Worm (Caenorhabditis elegans) whole organism, L1 larva: ENCODE measurements around the gene acr-18.
A peak's percentile ranks its signal among the peaks of the same experiment; 100 is the strongest.

ENCODE experiments used
- C04F5.9 ChIP-seq: sonication (generic microtip); optimal IDR thresholded peaks from 2 replicates; lab custom pipeline; 2016; ENCODE audit warnings: missing genetic modification characterization, missing compliant biosample characterization
- C34B4.2 ChIP-seq: sonication (generic microtip); optimal IDR thresholded peaks from 2 replicates; lab custom pipeline; 2017; ENCODE audit warnings: mild to moderate bottlenecking, missing genetic modification characterization, missing compliant biosample characterization
- F16B12.6 ChIP-seq: fragments of 150-350 bp; optimal IDR thresholded peaks from 2 replicates; lab custom pipeline; 2014; ENCODE audit warnings: missing biosample characterization, missing genetic modification characterization
- Y116A8C.19 ChIP-seq: sonication (generic microtip); optimal IDR thresholded peaks from 2 replicates; lab custom pipeline; 2016; ENCODE audit warnings: missing compliant biosample characterization, missing genetic modification characterization, borderline replicate concordance
- aha-1 ChIP-seq: fragments of 150-350 bp; optimal IDR thresholded peaks from 2 replicates; lab custom pipeline; 2014; ENCODE audit warnings: missing biosample characterization, missing genetic modification characterization
- blmp-1 ChIP-seq: fragments of 150-350 bp; optimal IDR thresholded peaks from 2 replicates; lab custom pipeline; 2014; ENCODE audit warnings: missing biosample characterization, missing genetic modification characterization
- ceh-8 ChIP-seq: fragments of 200-800 bp; sonication (Bioruptor generic); optimal IDR thresholded peaks from 2 replicates; lab custom pipeline; 2018; ENCODE audit warnings: mild to moderate bottlenecking, missing genetic modification characterization, moderate library complexity, missing compliant biosample characterization
- ceh-88 ChIP-seq: fragments of 200-800 bp; sonication (Bioruptor generic); IDR thresholded peaks from 2 replicates; pipeline ENCODE4 v1.3.6; 2022; ENCODE audit warnings: missing genetic modification characterization, missing compliant biosample characterization
- egl-27 ChIP-seq, 2 experiments: fragments of 150-350 bp in 1 of 2; sonication (generic microtip); optimal IDR thresholded peaks; 3 replicates each; lab custom pipeline; 2017 to 2018; ENCODE audit warnings: missing biosample characterization in 2 of 2, missing genetic modification characterization in 2 of 2, missing genetic modification reagents in 2 of 2
- elt-3 ChIP-seq, 6 experiments: fragments of 150-350 bp in 1 of 6; sonication (generic microtip); optimal IDR thresholded peaks; 2 replicates each; lab custom pipeline; 2017 to 2018; ENCODE audit warnings: missing biosample characterization in 6 of 6, missing genetic modification characterization in 6 of 6, inconsistent platforms in 1 of 6
- fkh-10 ChIP-seq: sonication (generic microtip); optimal IDR thresholded peaks from 2 replicates; lab custom pipeline; 2017; ENCODE audit warnings: missing biosample characterization, missing genetic modification reagents, missing genetic modification characterization
- fkh-8 ChIP-seq: sonication (generic microtip); optimal IDR thresholded peaks from 2 replicates; lab custom pipeline; 2016; ENCODE audit warnings: mild to moderate bottlenecking, missing genetic modification characterization, missing compliant biosample characterization
- hlh-4 ChIP-seq: sonication (generic microtip); optimal IDR thresholded peaks from 2 replicates; lab custom pipeline; 2016; ENCODE audit warnings: mild to moderate bottlenecking, missing genetic modification characterization, missing compliant biosample characterization
- hpl-2 ChIP-seq: fragments of 150-350 bp; optimal IDR thresholded peaks from 2 replicates; lab custom pipeline; 2014; ENCODE audit warnings: missing biosample characterization, missing genetic modification reagents, missing genetic modification characterization
- irx-1 ChIP-seq: sonication (generic microtip); optimal IDR thresholded peaks from 2 replicates; lab custom pipeline; 2016; ENCODE audit warnings: missing genetic modification characterization, missing compliant biosample characterization
- isw-1 ChIP-seq: fragments of 200-800 bp; sonication (Bioruptor generic); IDR thresholded peaks from 2 replicates; pipeline ENCODE4 v1.3.6; 2022; ENCODE audit warnings: missing genetic modification characterization, missing compliant biosample characterization
- jun-1 ChIP-seq: fragments of 150-350 bp; optimal IDR thresholded peaks from 2 replicates; lab custom pipeline; 2014; ENCODE audit warnings: missing biosample characterization, missing genetic modification reagents, missing genetic modification characterization
- lin-14 ChIP-seq: fragments of 200-800 bp; sonication (Bioruptor generic); optimal IDR thresholded peaks from 2 replicates; lab custom pipeline; 2018; ENCODE audit warnings: mild to moderate bottlenecking, missing genetic modification characterization, moderate library complexity, missing compliant biosample characterization
- lin-15B ChIP-seq: fragments of 150-350 bp; sonication (generic microtip); optimal IDR thresholded peaks from 3 replicates; lab custom pipeline; 2014; ENCODE audit warnings: missing biosample characterization, missing genetic modification characterization
- lin-39 ChIP-seq: fragments of 150-350 bp; optimal IDR thresholded peaks from 2 replicates; lab custom pipeline; 2014; ENCODE audit warnings: missing biosample characterization, missing genetic modification reagents, missing genetic modification characterization
- lir-3 ChIP-seq: sonication (generic microtip); optimal IDR thresholded peaks from 2 replicates; lab custom pipeline; 2016; ENCODE audit warnings: mild to moderate bottlenecking, missing genetic modification characterization, moderate library complexity, missing compliant biosample characterization; ENCODE audit not compliant: poor library complexity
- lsy-2 ChIP-seq, 2 experiments: fragments of 150-350 bp; optimal IDR thresholded peaks; 2 replicates each; lab custom pipeline; 2014; ENCODE audit warnings: missing biosample characterization in 2 of 2, missing genetic modification characterization in 2 of 2
- mdl-1 ChIP-seq, 2 experiments: fragments of 150-350 bp; optimal IDR thresholded peaks; 2 replicates each; lab custom pipeline; 2014 to 2017; ENCODE audit warnings: missing biosample characterization in 2 of 2, missing genetic modification characterization in 2 of 2, inconsistent platforms in 1 of 2
- mef-2 ChIP-seq: fragments of 150-350 bp; optimal IDR thresholded peaks from 2 replicates; lab custom pipeline; 2014; ENCODE audit warnings: missing biosample characterization, missing genetic modification characterization
- mep-1 ChIP-seq: fragments of 150-350 bp; optimal IDR thresholded peaks from 2 replicates; lab custom pipeline; 2014; ENCODE audit warnings: missing biosample characterization, missing genetic modification characterization
- nhr-11 ChIP-seq: fragments of 150-350 bp; optimal IDR thresholded peaks from 2 replicates; lab custom pipeline; 2014; ENCODE audit warnings: missing biosample characterization, missing genetic modification characterization
- nhr-237 ChIP-seq: fragments of 150-350 bp; optimal IDR thresholded peaks from 2 replicates; lab custom pipeline; 2014; ENCODE audit warnings: missing biosample characterization, missing genetic modification characterization
- nhr-71 ChIP-seq: sonication (generic microtip); optimal IDR thresholded peaks from 2 replicates; lab custom pipeline; 2016; ENCODE audit warnings: mild to moderate bottlenecking, missing genetic modification characterization, moderate library complexity, missing compliant biosample characterization
- nhr-84 ChIP-seq: sonication (generic microtip); optimal IDR thresholded peaks from 2 replicates; lab custom pipeline; 2017; ENCODE audit warnings: missing biosample characterization, missing genetic modification characterization
- nhr-85 ChIP-seq: sonication (generic microtip); peaks from one replicate; lab custom pipeline; 2016; ENCODE audit warnings: missing genetic modification characterization, inconsistent platforms, missing compliant biosample characterization
- nhr-90 ChIP-seq: sonication (generic microtip); optimal IDR thresholded peaks from 2 replicates; lab custom pipeline; 2016; ENCODE audit warnings: mild to moderate bottlenecking, missing genetic modification characterization, missing compliant biosample characterization; ENCODE audit not compliant: poor library complexity
- pag-3 ChIP-seq: sonication (generic microtip); optimal IDR thresholded peaks from 2 replicates; lab custom pipeline; 2017; ENCODE audit warnings: missing genetic modification characterization, mild to moderate bottlenecking, missing compliant biosample characterization, antibody characterized with exemption, borderline replicate concordance; ENCODE audit not compliant: insufficient read depth
- pax-3 ChIP-seq: fragments of 200-800 bp; sonication (Bioruptor generic); optimal IDR thresholded peaks from 2 replicates; lab custom pipeline; 2018; ENCODE audit warnings: mild to moderate bottlenecking, missing genetic modification characterization, moderate library complexity, missing compliant biosample characterization
- rnt-1 ChIP-seq: sonication (generic microtip); optimal IDR thresholded peaks from 2 replicates; lab custom pipeline; 2016; ENCODE audit warnings: mild to moderate bottlenecking, missing genetic modification characterization, moderate library complexity, missing compliant biosample characterization
- skn-1 ChIP-seq: fragments of 150-350 bp; optimal IDR thresholded peaks from 2 replicates; lab custom pipeline; 2014; ENCODE audit warnings: missing biosample characterization, missing genetic modification characterization
- snpc-4 ChIP-seq: fragments of 150-350 bp; optimal IDR thresholded peaks from 2 replicates; lab custom pipeline; 2014; ENCODE audit warnings: missing biosample characterization, missing genetic modification characterization
- snu-23 ChIP-seq: sonication (generic microtip); optimal IDR thresholded peaks from 2 replicates; lab custom pipeline; 2016; ENCODE audit warnings: missing genetic modification characterization, missing compliant biosample characterization
- sox-4 ChIP-seq: sonication (generic microtip); optimal IDR thresholded peaks from 2 replicates; lab custom pipeline; 2016; ENCODE audit warnings: missing genetic modification characterization, missing compliant biosample characterization
- sptf-1 ChIP-seq: fragments of 150-350 bp; optimal IDR thresholded peaks from 2 replicates; lab custom pipeline; 2014; ENCODE audit warnings: missing biosample characterization, missing genetic modification characterization
- sup-37 ChIP-seq: fragments of 200-800 bp; sonication (Bioruptor generic); optimal IDR thresholded peaks from 2 replicates; lab custom pipeline; 2018; ENCODE audit warnings: mild to moderate bottlenecking, missing genetic modification characterization, missing compliant biosample characterization
- tbx-2 ChIP-seq: sonication (generic microtip); optimal IDR thresholded peaks from 2 replicates; lab custom pipeline; 2016; ENCODE audit warnings: missing genetic modification characterization, missing compliant biosample characterization
- tlp-1 ChIP-seq: fragments of 150-350 bp; optimal IDR thresholded peaks from 2 replicates; lab custom pipeline; 2014; ENCODE audit warnings: missing biosample characterization, missing genetic modification characterization
- unc-98 ChIP-seq: fragments of 200-800 bp; sonication (Bioruptor generic); IDR thresholded peaks from 2 replicates; pipeline ENCODE4 v1.3.6; 2022; ENCODE audit warnings: missing genetic modification characterization, missing compliant biosample characterization
- vab-15 ChIP-seq: sonication (generic microtip); optimal IDR thresholded peaks from 2 replicates; lab custom pipeline; 2017; ENCODE audit warnings: missing genotype, mild to moderate bottlenecking, missing genetic modification characterization, missing compliant biosample characterization
- xbp-1 ChIP-seq: sonication (generic microtip); optimal IDR thresholded peaks from 2 replicates; lab custom pipeline; 2016; ENCODE audit warnings: missing genetic modification characterization, missing compliant biosample characterization
- ztf-4 ChIP-seq: fragments of 150-350 bp; optimal IDR thresholded peaks from 2 replicates; lab custom pipeline; 2014; ENCODE audit warnings: missing biosample characterization, missing genetic modification characterization

The acr-18 gene

ce11 chrV:15515365-15515764 is 43.6 kb downstream of the acr-18 start (continued):
- TF ChIP-seq F16B12.6 (tag; lab: Kevin White, UChicago) (no peak), pag-3 (tag; lab: Kevin White, UChicago) (no peak), hpl-2 (no peak), jun-1 (tag; lab: Kevin White, UChicago) (no peak), blmp-1 (tag; lab: Kevin White, UChicago) (no peak), elt-3 (tag; optimal IDR thresholded peaks at IDR 0.05; lab: Kevin White, UChicago) (no peak)

ce11 chrV:15512856-15513756 is 45.8 kb downstream of the acr-18 start:
- TF ChIP-seq sup-37 (GFP tag; lab: Kevin White, UChicago): no peak
- TF ChIP-seq lsy-2 (tag; optimal IDR thresholded peaks at IDR 0.05; lab: Kevin White, UChicago): peak in 1 of 2 experiments; percentile 23
- TF ChIP-seq ceh-8 (GFP tag; lab: Kevin White, UChicago): no peak

ce11 chrV:15511613-15512216 is 47.2 kb downstream of the acr-18 start, which contains the start of gene rpl-38:
Gene rpl-38 (plus strand): TSS chrV:15512166.
- TF ChIP-seq lin-14 (GFP tag; lab: Kevin White, UChicago): peak; percentile 80
- peak; percentile 90 for TF ChIP-seq nhr-71 (tag; lab: Kevin White, UChicago)
- peak; percentile 80 for TF ChIP-seq nhr-90 (tag; lab: Kevin White, UChicago)
- peak in 3 of 6 experiments; percentile 55 to 68 (median 57) for TF ChIP-seq elt-3 (tag; optimal IDR thresholded peaks at IDR 0.05; lab: Kevin White, UChicago)
- no peak for TF ChIP-seq ceh-8 (GFP tag; lab: Kevin White, UChicago)
- peak; percentile 50 for TF ChIP-seq ztf-4 (tag; lab: Kevin White, UChicago)
- peak; percentile 79 for TF ChIP-seq tbx-2 (tag; lab: Kevin White, UChicago)
- peak; percentile 47 for TF ChIP-seq C04F5.9 (tag; lab: Kevin White, UChicago)
- peak in 1 of 2 experiments; percentile 66 for TF ChIP-seq mdl-1 (tag; optimal IDR thresholded peaks at IDR 0.05; lab: Kevin White, UChicago)
- peak; percentile 86 for TF ChIP-seq isw-1 (GFP tag; lab: Robert Waterston, UW)
- peak; percentile 89 for TF ChIP-seq rnt-1 (tag; lab: Kevin White, UChicago)
- TF ChIP-seq C34B4.2 (tag; lab: Kevin White, UChicago): no peak
- peak; percentile 68 for TF ChIP-seq fkh-8
- TF ChIP-seq lir-3 (tag; lab: Kevin White, UChicago): no peak
- TF ChIP-seq snu-23 (GFP tag; lab: Kevin White, UChicago): peak; percentile 92
- peak; percentile 76 for TF ChIP-seq skn-1 (tag; lab: Kevin White, UChicago)
- peak; percentile 22 for TF ChIP-seq aha-1
- TF ChIP-seq unc-98 (GFP tag; lab: Robert Waterston, UW): no peak
- TF ChIP-seq vab-15 (tag; lab: Kevin White, UChicago): peak; percentile 22
- TF ChIP-seq xbp-1 (tag; lab: Kevin White, UChicago): peak; percentile 78
- TF ChIP-seq nhr-85: peak; percentile 91
- TF ChIP-seq irx-1: peak; percentile 77
- TF ChIP-seq Y116A8C.19: no peak
- TF ChIP-seq snpc-4 (tag; lab: Kevin White, UChicago): peak; percentile 69
- TF ChIP-seq ceh-88: no peak
- TF ChIP-seq sox-4 (tag; lab: Kevin White, UChicago): no peak
- TF ChIP-seq sptf-1: no peak
- peak; percentile 35 for TF ChIP-seq fkh-10 (GFP tag; lab: Kevin White, UChicago)
- TF ChIP-seq nhr-11 (tag; lab: Kevin White, UChicago): peak; percentile 42
- peak; percentile 91 for TF ChIP-seq mep-1
- TF ChIP-seq lin-39 (tag; lab: Kevin White, UChicago): peak; percentile 79
- no peak for TF ChIP-seq hlh-4
- TF ChIP-seq lin-15B (tag; lab: Kevin White, UChicago): no peak
- TF ChIP-seq mef-2 (tag; lab: Kevin White, UChicago): no peak
- no peak for TF ChIP-seq nhr-84 (tag; lab: Kevin White, UChicago)
- TF ChIP-seq tlp-1: no peak
- peak; percentile 7 for TF ChIP-seq nhr-237 (tag; lab: Kevin White, UChicago)
- TF ChIP-seq pax-3: no peak
- no peak for TF ChIP-seq egl-27 (tag; optimal IDR thresholded peaks at IDR 0.05; lab: Kevin White, UChicago)
